Fruit fly (Drosophila melanogaster) whole organism, adult: Measurements from ENCODE around the gene Rab3-GAP.

Experiments
- CG14711 ChIP-seq: fragments of 200-800 bp; sonication (Bioruptor generic); optimal IDR thresholded peaks from 2 replicates; lab custom pipeline; 2018; ENCODE audit warnings: missing biosample characterization, mild to moderate bottlenecking, missing genetic modification characterization, moderate library complexity
- CG1620 ChIP-seq: fragments of 200-800 bp; sonication (Bioruptor generic); optimal IDR thresholded peaks from 2 replicates; lab custom pipeline; 2016; ENCODE audit warnings: missing biosample characterization, missing genetic modification characterization
- bab1 ChIP-seq: fragments of 200-800 bp; sonication (Bioruptor generic); optimal IDR thresholded peaks from 3 replicates; lab custom pipeline; 2019; ENCODE audit warnings: missing biosample characterization, mild to moderate bottlenecking, missing genetic modification characterization, moderate library complexity

- TF ChIP-seq CG14711 (tag; lab: Kevin White, UChicago) (no peak), bab1 (GFP tag; lab: Kevin White, UChicago) (no peak), CG1620 (no peak)
These were observed 16.1 kb downstream of the Rab3-GAP start for dm6 chr2L:12046856-12047230.
